Worm (Caenorhabditis elegans): ENCODE data around the gene zmp-6.
A peak's percentile ranks its signal among the peaks of the same experiment; 100 is the strongest.

zmp-6 gene

ce11 chrIII:7247740-7248139 lies at the start of gene zmp-6:
TSS of gene zmp-6 (minus strand) at chrIII:7247840.
- no peak for TF ChIP-seq ces-1 (GFP tag; optimal IDR thresholded peaks at IDR 0.05)
- TF ChIP-seq ceh-32 (tag; optimal IDR thresholded peaks at IDR 0.05; ENCODE audit: poor library complexity) = no peak
- peak in 1 of 2 experiments; percentile 44 for TF ChIP-seq unc-62 (GFP tag; optimal IDR thresholded peaks at IDR 0.05 in 1 of 2)
- TF ChIP-seq unc-62 (tag; optimal IDR thresholded peaks at IDR 0.05) = no peak

DNA sequence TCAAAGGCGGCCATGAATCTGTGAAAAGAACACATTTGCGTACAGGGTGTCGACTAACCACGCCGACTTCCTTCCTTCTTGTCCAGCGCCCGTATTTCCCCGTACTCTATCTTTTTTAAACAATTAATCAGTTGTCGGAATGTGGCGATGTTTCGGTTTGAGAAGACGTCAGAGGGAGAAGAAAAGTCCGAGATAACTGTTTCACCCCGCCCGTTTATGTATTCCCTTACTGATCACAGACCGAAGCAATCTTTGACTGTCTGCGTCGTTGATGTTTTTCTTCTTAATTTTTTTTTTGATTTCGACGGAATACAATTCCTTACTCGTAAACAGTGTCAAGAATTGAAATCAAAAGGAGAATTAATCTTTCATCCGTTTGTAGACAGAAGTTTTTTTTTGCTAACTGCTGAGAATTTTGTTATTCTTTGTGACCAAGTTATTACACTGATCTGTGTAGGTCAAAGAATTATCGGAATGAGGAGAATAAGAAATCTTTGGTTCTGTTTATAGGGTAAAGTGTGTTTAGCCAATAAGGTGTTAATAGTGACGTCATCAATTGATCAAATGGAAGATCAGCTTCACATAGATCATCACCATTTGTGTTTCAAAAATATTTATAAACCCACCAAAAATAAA lies 49.5 kb upstream of the zmp-6 start:
- TF ChIP-seq mep-1 (tag; optimal IDR thresholded peaks at IDR 0.05) = peak; percentile 22
- peak; percentile 18 for TF ChIP-seq mes-2 (tag; optimal IDR thresholded peaks at IDR 0.05; ENCODE audit: poor library complexity, severe bottlenecking)
- TF ChIP-seq F49E8.2 (tag; optimal IDR thresholded peaks at IDR 0.05; ENCODE audit: borderline replicate concordance) = no peak
- TF ChIP-seq hif-1 (tag; optimal IDR thresholded peaks at IDR 0.05) = no peak
- peak in 1 of 2 experiments; percentile 27 for TF ChIP-seq mdl-1 (tag; optimal IDR thresholded peaks at IDR 0.05)
- peak; percentile 1 for TF ChIP-seq dve-1 (tag; optimal IDR thresholded peaks at IDR 0.05; ENCODE audit: insufficient read depth)
- TF ChIP-seq unc-62 (GFP tag; optimal IDR thresholded peaks at IDR 0.05 in 1 of 2) = peak in 1 of 2 experiments; percentile 93
- TF ChIP-seq unc-62 (tag; optimal IDR thresholded peaks at IDR 0.05) = no peak
- no peak for TF ChIP-seq egl-43 (GFP tag; IDR thresholded peaks at IDR 0.05)
- peak; percentile 19 for TF ChIP-seq T20F7.1 (GFP tag; optimal IDR thresholded peaks at IDR 0.05)
- TF ChIP-seq lsy-2 (tag; optimal IDR thresholded peaks at IDR 0.05) = peak in 1 of 2 experiments; percentile 4
- TF ChIP-seq nhr-10 (tag; optimal IDR thresholded peaks at IDR 0.05) = no peak
- TF ChIP-seq mxl-3 (GFP tag; optimal IDR thresholded peaks at IDR 0.05) = peak; percentile 24
- peak; percentile 33; the same call in 1 of the 2 replicates for TF ChIP-seq dmd-6 (GFP tag; IDR thresholded peaks at IDR 0.05)
- peak; percentile 10 for TF ChIP-seq hlh-11 (tag; optimal IDR thresholded peaks at IDR 0.05)
- TF ChIP-seq zag-1 (tag; optimal IDR thresholded peaks at IDR 0.05) = no peak
- peak; percentile 14 for TF ChIP-seq nhr-28 (tag; optimal IDR thresholded peaks at IDR 0.05)

ce11 chrIII:7296092-7296668 lies 48.5 kb upstream of the zmp-6 start:
- TF ChIP-seq mep-1 (tag; optimal IDR thresholded peaks at IDR 0.05) (peak; percentile 29), nhr-28 (tag; optimal IDR thresholded peaks at IDR 0.05) (peak; percentile 61), dmd-6 (GFP tag; IDR thresholded peaks at IDR 0.05) (0 out of 2 replicates have a peak, but pooled peaks have one; percentile 10), hlh-11 (tag; optimal IDR thresholded peaks at IDR 0.05) (peak; percentile 21), F44E2.7 (GFP tag; IDR thresholded peaks at IDR 0.05) (no peak), aha-1 (tag) (peak; percentile 13), nhr-25 (tag; optimal IDR thresholded peaks at IDR 0.05; ENCODE audit: borderline replicate concordance, insufficient read depth) (peak; percentile 37), unc-62 (GFP tag; optimal IDR thresholded peaks at IDR 0.05 in 1 of 2) (peak in 1 of 2 experiments; percentile 99), unc-62 (tag; optimal IDR thresholded peaks at IDR 0.05) (no peak), lsy-2 (tag; optimal IDR thresholded peaks at IDR 0.05) (peak in 1 of 2 experiments; percentile 35), hlh-30 (tag; optimal IDR thresholded peaks at IDR 0.05; ENCODE audit: insufficient read depth) (peak; percentile 25), tag-97 (GFP tag; IDR thresholded peaks at IDR 0.05) (no peak)

- TF ChIP-seq lsy-2 (tag; optimal IDR thresholded peaks at IDR 0.05) (peak in 1 of 2 experiments; percentile 87), aha-1 (tag) (peak; percentile 21), mes-2 (tag; optimal IDR thresholded peaks at IDR 0.05; ENCODE audit: poor library complexity, severe bottlenecking) (peak; percentile 27), unc-130 (GFP tag; optimal IDR thresholded peaks at IDR 0.05) (peak; percentile 31), nhr-11 (tag; optimal IDR thresholded peaks at IDR 0.05) (no peak)
Measured at ce11 chrIII:7293075-7293684, 45.5 kb upstream of the zmp-6 start, which contains the start of gene cwf-19L2. TSS of gene cwf-19L2 (plus strand) at chrIII:7293634.

- TF ChIP-seq mdt-29 (GFP tag; IDR thresholded peaks at IDR 0.05) = no peak
- peak; percentile 31 for TF ChIP-seq mep-1 (tag; optimal IDR thresholded peaks at IDR 0.05)
- TF ChIP-seq lsy-2 (tag; optimal IDR thresholded peaks at IDR 0.05) = peak in 1 of 2 experiments; percentile 49
- TF ChIP-seq skn-1 (tag; optimal IDR thresholded peaks at IDR 0.05) = no peak
- TF ChIP-seq aha-1 (tag) = peak; percentile 91
- TF ChIP-seq madf-5 (GFP tag; IDR thresholded peaks at IDR 0.05) = no peak
- peak; percentile 8 for TF ChIP-seq mes-2 (tag; optimal IDR thresholded peaks at IDR 0.05; ENCODE audit: poor library complexity, severe bottlenecking)
- TF ChIP-seq mxl-3 (GFP tag; optimal IDR thresholded peaks at IDR 0.05) = peak; percentile 90
- TF ChIP-seq ceh-62 (tag; optimal IDR thresholded peaks at IDR 0.05) = no peak
- no peak for TF ChIP-seq T20F7.1 (GFP tag; optimal IDR thresholded peaks at IDR 0.05)
- no peak for TF ChIP-seq set-16 (GFP tag; IDR thresholded peaks at IDR 0.05)
- TF ChIP-seq mdl-1 (tag; optimal IDR thresholded peaks at IDR 0.05) = peak in 1 of 2 experiments; percentile 75
- no peak for TF ChIP-seq sdz-12 (GFP tag; optimal IDR thresholded peaks at IDR 0.05)
- TF ChIP-seq zip-11 (GFP tag; IDR thresholded peaks at IDR 0.05) = no peak
- TF ChIP-seq unc-130 (GFP tag; optimal IDR thresholded peaks at IDR 0.05) = no peak
- no peak for TF ChIP-seq F44E2.7 (GFP tag; IDR thresholded peaks at IDR 0.05)
- TF ChIP-seq nhr-11 (tag; optimal IDR thresholded peaks at IDR 0.05) = no peak
- peak; percentile 76 for TF ChIP-seq hlh-30 (tag; optimal IDR thresholded peaks at IDR 0.05; ENCODE audit: insufficient read depth)
- TF ChIP-seq F37D6.2 (tag; optimal IDR thresholded peaks at IDR 0.05) = no peak
- TF ChIP-seq duxl-1 (tag; optimal IDR thresholded peaks at IDR 0.05; ENCODE audit: poor library complexity) = no peak
- TF ChIP-seq nhr-42 (GFP tag; IDR thresholded peaks at IDR 0.05) = no peak
Measured at ce11 chrIII:7292569-7292968, 44.9 kb upstream of the zmp-6 start.
